Comparison of ENCODE assay signal across 1 fruit fly cellular context in the genomic region with DNA sequence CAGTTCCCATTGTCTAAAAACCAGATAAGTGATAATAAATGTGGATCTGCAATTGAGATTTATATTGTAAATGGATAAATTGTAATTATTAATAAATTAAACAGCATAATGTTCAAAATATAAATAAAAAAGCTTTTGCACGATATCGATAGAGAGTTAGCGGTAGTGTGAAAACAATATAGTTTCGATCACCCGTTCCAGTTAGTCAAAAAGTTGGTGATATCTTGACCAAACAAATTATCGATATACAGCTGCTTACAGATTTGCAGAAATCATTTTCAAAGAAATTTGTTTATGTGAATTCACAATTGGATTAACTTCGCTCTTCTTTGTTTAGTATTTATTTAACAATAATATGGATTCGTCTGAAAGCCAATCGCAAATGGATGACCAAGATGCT.
TF ChIP-seq lines count a peak whose summit lies in the region.

A gene (plus strand): TSS at position 267 of the 400 bp plus-strand sequence.

TF ChIP-seq in whole organism, embryonic, 481 proteins besides CTCF, POLR2A, EP300 and RAD21 (continued from another document and continues in another):
- no peak for TF ChIP-seq lilli (GFP tag; optimal IDR thresholded peaks at IDR 0.05; lab: Kevin White, UChicago)
- TF ChIP-seq H15 (GFP tag; IDR thresholded peaks at IDR 0.05; lab: Robert Waterston, UW): no peak
- no peak for TF ChIP-seq gsb-n (tag; optimal IDR thresholded peaks at IDR 0.05; lab: Kevin White, UChicago)
- TF ChIP-seq slp2 (GFP tag; optimal IDR thresholded peaks at IDR 0.05; lab: Kevin White, UChicago): no peak
- no peak for TF ChIP-seq dysf (GFP tag; IDR thresholded peaks at IDR 0.05; lab: Robert Waterston, UW)
- no peak for TF ChIP-seq pnt (GFP tag; optimal IDR thresholded peaks at IDR 0.05; lab: Kevin White, UChicago)
- peak; percentile 41 for TF ChIP-seq CG17802 (tag; optimal IDR thresholded peaks at IDR 0.05; lab: Kevin White, UChicago)
- no peak for TF ChIP-seq unpg (GFP tag; optimal IDR thresholded peaks at IDR 0.05; lab: Kevin White, UChicago)
- TF ChIP-seq CG8388 (GFP tag; optimal IDR thresholded peaks at IDR 0.05; lab: Kevin White, UChicago): no peak
- TF ChIP-seq az2 (GFP tag; optimal IDR thresholded peaks at IDR 0.05; lab: Kevin White, UChicago): no peak
- TF ChIP-seq CG4854 (GFP tag; optimal IDR thresholded peaks at IDR 0.05; lab: Kevin White, UChicago): no peak
- TF ChIP-seq Hmx (GFP tag; optimal IDR thresholded peaks at IDR 0.05; lab: Kevin White, UChicago): no peak
- no peak for TF ChIP-seq CG1233 (GFP tag; optimal IDR thresholded peaks at IDR 0.05; lab: Kevin White, UChicago)
- TF ChIP-seq CrebB (tag; optimal IDR thresholded peaks at IDR 0.05; lab: Kevin White, UChicago): no peak
- no peak for TF ChIP-seq Abd-B (GFP tag; optimal IDR thresholded peaks at IDR 0.05; lab: Kevin White, UChicago)
- TF ChIP-seq MESR4 (GFP tag; optimal IDR thresholded peaks at IDR 0.05; lab: Kevin White, UChicago): peak; percentile 16
- TF ChIP-seq CG11504 (tag; optimal IDR thresholded peaks at IDR 0.05; lab: Kevin White, UChicago): no peak
- TF ChIP-seq croc (GFP tag; conservative IDR thresholded peaks at IDR 0.05; lab: Robert Waterston, UW): no peak
- TF ChIP-seq bbx (GFP tag; IDR thresholded peaks at IDR 0.05; lab: Robert Waterston, UW; ENCODE audit: partially characterized antibody): peak; percentile 89
- TF ChIP-seq CG2712 (tag; optimal IDR thresholded peaks at IDR 0.05; lab: Kevin White, UChicago): peak; percentile 23
- no peak for TF ChIP-seq Six4 (GFP tag; optimal IDR thresholded peaks at IDR 0.05; lab: Kevin White, UChicago)
- TF ChIP-seq MTF-1 (GFP tag; optimal IDR thresholded peaks at IDR 0.05; lab: Kevin White, UChicago; ENCODE audit: borderline replicate concordance): no peak
- TF ChIP-seq CG11723 (GFP tag; optimal IDR thresholded peaks at IDR 0.05; lab: Kevin White, UChicago): no peak
- no peak for TF ChIP-seq z (GFP tag; IDR thresholded peaks at IDR 0.05; lab: Robert Waterston, UW)
- no peak for TF ChIP-seq Jarid2 (GFP tag; optimal IDR thresholded peaks at IDR 0.05; lab: Kevin White, UChicago)
- TF ChIP-seq al (GFP tag; IDR thresholded peaks at IDR 0.05; lab: Robert Waterston, UW): no peak
- TF ChIP-seq ro (GFP tag; IDR thresholded peaks at IDR 0.05; lab: Robert Waterston, UW): no peak
- peak; percentile 15 for TF ChIP-seq zen (tag; optimal IDR thresholded peaks at IDR 0.05; lab: Kevin White, UChicago)
- no peak for TF ChIP-seq CG6683 (GFP tag; optimal IDR thresholded peaks at IDR 0.05; lab: Kevin White, UChicago)
- TF ChIP-seq Hand (GFP tag; optimal IDR thresholded peaks at IDR 0.05; lab: Kevin White, UChicago): no peak
- no peak for TF ChIP-seq fd3F (GFP tag; optimal IDR thresholded peaks at IDR 0.05; lab: Kevin White, UChicago)
- TF ChIP-seq esg (GFP tag; conservative IDR thresholded peaks at IDR 0.05; lab: Robert Waterston, UW): no peak
- TF ChIP-seq tll (GFP tag; optimal IDR thresholded peaks at IDR 0.05; lab: Kevin White, UChicago): no peak
- no peak for TF ChIP-seq luna (GFP tag; optimal IDR thresholded peaks at IDR 0.05; lab: Kevin White, UChicago)
- TF ChIP-seq CG42726 (GFP tag; IDR thresholded peaks at IDR 0.05; lab: Robert Waterston, UW; ENCODE audit: partially characterized antibody): no peak
- TF ChIP-seq cad (GFP tag; optimal IDR thresholded peaks at IDR 0.05; lab: Kevin White, UChicago): no peak
- TF ChIP-seq gcm2 (GFP tag; optimal IDR thresholded peaks at IDR 0.05; lab: Kevin White, UChicago): no peak
- no peak for TF ChIP-seq otp (GFP tag; IDR thresholded peaks at IDR 0.05; lab: Robert Waterston, UW)
- no peak for TF ChIP-seq tin (GFP tag; optimal IDR thresholded peaks at IDR 0.05; lab: Kevin White, UChicago)
- TF ChIP-seq aop (GFP tag; IDR thresholded peaks at IDR 0.05; lab: Robert Waterston, UW): no peak
- TF ChIP-seq CG7963 (GFP tag; IDR thresholded peaks at IDR 0.05; lab: Robert Waterston, UW; ENCODE audit: partially characterized antibody): peak; percentile 90
- no peak for TF ChIP-seq nom (GFP tag; optimal IDR thresholded peaks at IDR 0.05; lab: Kevin White, UChicago)
- peak; percentile 69 for TF ChIP-seq MBD-R2 (GFP tag; IDR thresholded peaks at IDR 0.05; lab: Robert Waterston, UW)
- TF ChIP-seq jumu (GFP tag; optimal IDR thresholded peaks at IDR 0.05; lab: Kevin White, UChicago): no peak
- no peak for TF ChIP-seq CG10366 (GFP tag; IDR thresholded peaks at IDR 0.05; lab: Robert Waterston, UW)
- TF ChIP-seq vvl (GFP tag; IDR thresholded peaks at IDR 0.05; lab: Robert Waterston, UW): no peak
- no peak for TF ChIP-seq CG17186 (GFP tag; optimal IDR thresholded peaks at IDR 0.05; lab: Kevin White, UChicago)
- no peak for TF ChIP-seq grn (GFP tag; optimal IDR thresholded peaks at IDR 0.05; lab: Kevin White, UChicago)
- peak; percentile 99 for TF ChIP-seq CG1603 (tag; optimal IDR thresholded peaks at IDR 0.05; lab: Kevin White, UChicago)
- TF ChIP-seq inv (GFP tag; IDR thresholded peaks at IDR 0.05; lab: Robert Waterston, UW; ENCODE audit: partially characterized antibody): peak; percentile 73
- TF ChIP-seq chm (GFP tag; IDR thresholded peaks at IDR 0.05; lab: Robert Waterston, UW): no peak
- TF ChIP-seq Bgb (GFP tag; IDR thresholded peaks at IDR 0.05; lab: Robert Waterston, UW; ENCODE audit: partially characterized antibody): peak; percentile 91
- TF ChIP-seq BEAF-32 (GFP tag; optimal IDR thresholded peaks at IDR 0.05; lab: Kevin White, UChicago): peak; percentile 65
- TF ChIP-seq nerfin-1 (tag; optimal IDR thresholded peaks at IDR 0.05; lab: Kevin White, UChicago): no peak
- peak; percentile 84; the same call in 1 of the 2 replicates for TF ChIP-seq amos (GFP tag; IDR thresholded peaks at IDR 0.05; lab: Robert Waterston, UW; ENCODE audit: partially characterized antibody)
- no peak for TF ChIP-seq ind (GFP tag; optimal IDR thresholded peaks at IDR 0.05; lab: Kevin White, UChicago)
- no peak for TF ChIP-seq Xbp1 (GFP tag; optimal IDR thresholded peaks at IDR 0.05; lab: Kevin White, UChicago)
- peak; percentile 77 for TF ChIP-seq Dll (GFP tag; IDR thresholded peaks at IDR 0.05; lab: Robert Waterston, UW; ENCODE audit: partially characterized antibody)
- TF ChIP-seq CG4360 (GFP tag; IDR thresholded peaks at IDR 0.05; lab: Robert Waterston, UW): no peak
- peak; percentile 37 for TF ChIP-seq trem (tag; optimal IDR thresholded peaks at IDR 0.05; lab: Kevin White, UChicago)
- no peak for TF ChIP-seq sima (GFP tag; optimal IDR thresholded peaks at IDR 0.05; lab: Kevin White, UChicago)
- TF ChIP-seq CG3281 (GFP tag; optimal IDR thresholded peaks at IDR 0.05; lab: Kevin White, UChicago): no peak
- TF ChIP-seq grau (tag; optimal IDR thresholded peaks at IDR 0.05; lab: Kevin White, UChicago): no peak
- TF ChIP-seq mld (GFP tag; IDR thresholded peaks at IDR 0.05; lab: Robert Waterston, UW; ENCODE audit: partially characterized antibody): peak; percentile 80; the same call in 2 of the 3 replicates
- TF ChIP-seq NC2α (GFP tag; optimal IDR thresholded peaks at IDR 0.05; lab: Kevin White, UChicago): no peak
- no peak for TF ChIP-seq CG4707 (GFP tag; optimal IDR thresholded peaks at IDR 0.05; lab: Kevin White, UChicago)
- TF ChIP-seq CG34224 (GFP tag; IDR thresholded peaks at IDR 0.05; lab: Robert Waterston, UW; ENCODE audit: partially characterized antibody): peak; percentile 93
- no peak for TF ChIP-seq ac (GFP tag; optimal IDR thresholded peaks at IDR 0.05; lab: Kevin White, UChicago)
- TF ChIP-seq Sin3A (optimal IDR thresholded peaks at IDR 0.05; lab: Kevin White, UChicago): no peak
- TF ChIP-seq btn (GFP tag; optimal IDR thresholded peaks at IDR 0.05; lab: Kevin White, UChicago): no peak
- no peak for TF ChIP-seq Ptx1 (GFP tag; IDR thresholded peaks at IDR 0.05; lab: Robert Waterston, UW)
- TF ChIP-seq crp (GFP tag; optimal IDR thresholded peaks at IDR 0.05; lab: Kevin White, UChicago): peak in 1 of 2 experiments; percentile 70
- no peak for TF ChIP-seq gfzf (GFP tag; optimal IDR thresholded peaks at IDR 0.05; lab: Kevin White, UChicago)
- TF ChIP-seq CG32772 (GFP tag; IDR thresholded peaks at IDR 0.05; lab: Robert Waterston, UW): no peak
- peak; percentile 86 for TF ChIP-seq CG13287 (GFP tag; IDR thresholded peaks at IDR 0.05; lab: Robert Waterston, UW; ENCODE audit: partially characterized antibody)
- TF ChIP-seq Ets97D (GFP tag; optimal IDR thresholded peaks at IDR 0.05; lab: Kevin White, UChicago): peak; percentile 23
- no peak for TF ChIP-seq insv (GFP tag; optimal IDR thresholded peaks at IDR 0.05; lab: Kevin White, UChicago)
- no peak for TF ChIP-seq CG15073 (GFP tag; optimal IDR thresholded peaks at IDR 0.05; lab: Kevin White, UChicago)
- TF ChIP-seq CG10543 (GFP tag; optimal IDR thresholded peaks at IDR 0.05; lab: Kevin White, UChicago): no peak
- no peak for TF ChIP-seq nau (GFP tag; optimal IDR thresholded peaks at IDR 0.05; lab: Kevin White, UChicago)
- peak; percentile 65 for TF ChIP-seq CG12659 (GFP tag; optimal IDR thresholded peaks at IDR 0.05; lab: Kevin White, UChicago)
- no peak for TF ChIP-seq dm (GFP tag; optimal IDR thresholded peaks at IDR 0.05; lab: Kevin White, UChicago)
- no peak for TF ChIP-seq Dbx (GFP tag; IDR thresholded peaks at IDR 0.05; lab: Robert Waterston, UW)
- peak; percentile 61 for TF ChIP-seq pzg (GFP tag; optimal IDR thresholded peaks at IDR 0.05; lab: Kevin White, UChicago)
- no peak for TF ChIP-seq CG17912 (GFP tag; optimal IDR thresholded peaks at IDR 0.05; lab: Kevin White, UChicago)
- TF ChIP-seq CG12769 (tag; optimal IDR thresholded peaks at IDR 0.05; lab: Kevin White, UChicago): no peak
- peak; percentile 68 for TF ChIP-seq hbn (GFP tag; IDR thresholded peaks at IDR 0.05; lab: Robert Waterston, UW; ENCODE audit: partially characterized antibody)
- no peak for TF ChIP-seq fd102C (GFP tag; optimal IDR thresholded peaks at IDR 0.05; lab: Kevin White, UChicago)
- peak; percentile 40; the same call in 1 of the 3 replicates for TF ChIP-seq row (GFP tag; IDR thresholded peaks at IDR 0.05; lab: Robert Waterston, UW)
- TF ChIP-seq CG6272 (GFP tag; IDR thresholded peaks at IDR 0.05; lab: Robert Waterston, UW): no peak
- TF ChIP-seq CG33557 (GFP tag; optimal IDR thresholded peaks at IDR 0.05; lab: Kevin White, UChicago): no peak
- TF ChIP-seq CG31224 (GFP tag; IDR thresholded peaks at IDR 0.05; lab: Robert Waterston, UW): no peak
- no peak for TF ChIP-seq da (GFP tag; optimal IDR thresholded peaks at IDR 0.05; lab: Kevin White, UChicago)
- TF ChIP-seq CG10431 (GFP tag; optimal IDR thresholded peaks at IDR 0.05; lab: Kevin White, UChicago): no peak
- TF ChIP-seq CG12104 (GFP tag; optimal IDR thresholded peaks at IDR 0.05; lab: Kevin White, UChicago): no peak
- no peak for TF ChIP-seq CG12744 (GFP tag; optimal IDR thresholded peaks at IDR 0.05; lab: Kevin White, UChicago)
- TF ChIP-seq CG8281 (tag; optimal IDR thresholded peaks at IDR 0.05; lab: Kevin White, UChicago): no peak
- TF ChIP-seq sna (GFP tag; IDR thresholded peaks at IDR 0.05; lab: Robert Waterston, UW; ENCODE audit: partially characterized antibody): peak; percentile 83
- TF ChIP-seq CG1024 (GFP tag; IDR thresholded peaks at IDR 0.05; lab: Robert Waterston, UW): peak; percentile 86
- peak; percentile 2 for TF ChIP-seq sug (tag; optimal IDR thresholded peaks at IDR 0.05; lab: Kevin White, UChicago)
- no peak for TF ChIP-seq HHEX (GFP tag; optimal IDR thresholded peaks at IDR 0.05; lab: Kevin White, UChicago)
- TF ChIP-seq bab2 (GFP tag; optimal IDR thresholded peaks at IDR 0.05; lab: Kevin White, UChicago): no peak
- TF ChIP-seq HLH54F (GFP tag; optimal IDR thresholded peaks at IDR 0.05; lab: Kevin White, UChicago): no peak
- no peak for TF ChIP-seq CG9437 (GFP tag; optimal IDR thresholded peaks at IDR 0.05; lab: Kevin White, UChicago)
- TF ChIP-seq schlank (tag; optimal IDR thresholded peaks at IDR 0.05; lab: Kevin White, UChicago): no peak
- TF ChIP-seq CG14860 (GFP tag; IDR thresholded peaks at IDR 0.05; lab: Robert Waterston, UW; ENCODE audit: partially characterized antibody): peak; percentile 93
- TF ChIP-seq mirr (GFP tag; optimal IDR thresholded peaks at IDR 0.05; lab: Kevin White, UChicago): no peak
- no peak for TF ChIP-seq CG10147 (GFP tag; optimal IDR thresholded peaks at IDR 0.05; lab: Kevin White, UChicago)
- TF ChIP-seq CHES-1-like (GFP tag; optimal IDR thresholded peaks at IDR 0.05; lab: Kevin White, UChicago): no peak
- TF ChIP-seq sisA (GFP tag; IDR thresholded peaks at IDR 0.05; lab: Robert Waterston, UW): no peak
- no peak for TF ChIP-seq CG18011 (GFP tag; optimal IDR thresholded peaks at IDR 0.05; lab: Kevin White, UChicago)
- no peak for TF ChIP-seq CG3726 (GFP tag; IDR thresholded peaks at IDR 0.05; lab: Robert Waterston, UW)
- TF ChIP-seq fd64A (GFP tag; optimal IDR thresholded peaks at IDR 0.05; lab: Kevin White, UChicago): no peak
- TF ChIP-seq toy (GFP tag; IDR thresholded peaks at IDR 0.05; lab: Robert Waterston, UW): no peak
- peak; percentile 79; the same call in 2 of the 3 replicates for TF ChIP-seq hb (GFP tag; IDR thresholded peaks at IDR 0.05; lab: Robert Waterston, UW; ENCODE audit: partially characterized antibody)
- TF ChIP-seq Mrtf (GFP tag; IDR thresholded peaks at IDR 0.05; lab: Robert Waterston, UW): no peak
- no peak for TF ChIP-seq Eip74EF (GFP tag; optimal IDR thresholded peaks at IDR 0.05; lab: Kevin White, UChicago)
- no peak for TF ChIP-seq CG18262 (tag; optimal IDR thresholded peaks at IDR 0.05; lab: Kevin White, UChicago)
- TF ChIP-seq GATAe (GFP tag; conservative IDR thresholded peaks at IDR 0.05; lab: Robert Waterston, UW): no peak
- TF ChIP-seq HLH4C (GFP tag; IDR thresholded peaks at IDR 0.05; lab: Robert Waterston, UW; ENCODE audit: partially characterized antibody): peak; percentile 94
- no peak for TF ChIP-seq sr (GFP tag; IDR thresholded peaks at IDR 0.05; lab: Robert Waterston, UW)
- no peak for TF ChIP-seq CG3995 (GFP tag; optimal IDR thresholded peaks at IDR 0.05; lab: Kevin White, UChicago)
- no peak for TF ChIP-seq onecut (GFP tag; IDR thresholded peaks at IDR 0.05; lab: Robert Waterston, UW)
- TF ChIP-seq kay (GFP tag; optimal IDR thresholded peaks at IDR 0.05; lab: Kevin White, UChicago): no peak
- no peak for TF ChIP-seq CG8924 (tag; optimal IDR thresholded peaks at IDR 0.05; lab: Kevin White, UChicago)
- no peak for TF ChIP-seq dpn (GFP tag; optimal IDR thresholded peaks at IDR 0.05; lab: Kevin White, UChicago)
- no peak for TF ChIP-seq CG4424 (GFP tag; optimal IDR thresholded peaks at IDR 0.05; lab: Kevin White, UChicago)
- TF ChIP-seq sens (GFP tag; lab: Kevin White, UChicago): peak; percentile 75
- peak; percentile 85 for TF ChIP-seq CG7357 (GFP tag; IDR thresholded peaks at IDR 0.05; lab: Robert Waterston, UW)
- TF ChIP-seq D19B (GFP tag; optimal IDR thresholded peaks at IDR 0.05; lab: Kevin White, UChicago): no peak
- no peak for TF ChIP-seq exex (tag; optimal IDR thresholded peaks at IDR 0.05; lab: Kevin White, UChicago)
